Worm (Caenorhabditis elegans): Measurements from ENCODE around the gene skr-7.

Gene skr-7

DNA sequence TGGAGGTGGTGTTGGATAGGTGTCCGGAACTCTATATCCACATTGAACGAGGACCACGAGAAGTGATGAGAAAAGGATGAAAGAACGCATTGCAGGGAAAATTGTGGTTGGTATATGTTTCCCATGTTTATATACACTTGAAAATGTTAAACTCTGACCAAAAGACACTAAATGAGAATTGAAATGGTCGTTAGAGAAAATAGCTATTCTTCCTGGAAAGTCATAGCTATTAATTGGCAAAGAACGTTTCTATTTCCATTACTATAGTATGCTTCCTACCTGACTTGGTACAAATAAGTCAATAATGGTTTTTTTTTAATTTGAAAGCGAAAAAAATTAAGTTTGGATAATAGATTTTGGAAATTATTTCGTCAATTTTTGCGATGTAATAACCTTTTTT is 5.5 kb upstream of the skr-7 start, which contains the start of gene Y47D7A.18:
TSS of gene Y47D7A.18 (minus strand) at position 101 of the 400 bp plus-strand sequence.
- TF ChIP-seq ref-1 (GFP tag; conservative IDR thresholded peaks at IDR 0.05) (no peak), klf-2 (GFP tag; conservative IDR thresholded peaks at IDR 0.05) (no peak), tab-1 (GFP tag; IDR thresholded peaks at IDR 0.05) (no peak), flt-1 (GFP tag; IDR thresholded peaks at IDR 0.05) (no peak), med-1 (GFP tag; optimal IDR thresholded peaks at IDR 0.05; ENCODE audit: insufficient read depth) (no peak), ztf-23 (GFP tag; IDR thresholded peaks at IDR 0.05) (no peak), cog-1 (tag; optimal IDR thresholded peaks at IDR 0.05) (no peak), T22C8.4 (GFP tag; IDR thresholded peaks at IDR 0.05) (no peak), ztf-29 (GFP tag; IDR thresholded peaks at IDR 0.05) (no peak)

DNA sequence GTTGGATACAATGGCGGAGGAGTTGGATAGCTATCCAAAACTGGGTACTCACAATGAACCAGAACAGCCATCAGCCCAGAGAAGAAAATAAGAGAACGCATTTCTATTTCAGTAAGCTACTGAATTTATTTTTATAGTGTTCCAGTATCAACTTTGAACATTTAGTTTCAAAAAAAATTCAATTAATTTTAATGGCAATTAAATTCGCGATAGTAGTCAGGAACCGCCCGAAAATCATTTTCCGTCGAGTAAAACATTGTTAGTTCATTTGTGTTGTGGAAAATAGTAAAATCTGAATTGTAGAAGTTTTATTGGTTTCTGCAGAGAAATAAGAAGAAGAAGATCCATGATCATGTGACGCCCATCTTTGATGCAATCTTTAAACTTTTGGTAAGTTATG is 4.1 kb upstream of the skr-7 start, which contains the start of gene Y47D7A.6:
TSS of gene Y47D7A.6 (minus strand) at position 101 of the 400 bp plus-strand sequence.
- TF ChIP-seq ref-1 (GFP tag; conservative IDR thresholded peaks at IDR 0.05) (no peak), ztf-23 (GFP tag; IDR thresholded peaks at IDR 0.05) (no peak), tab-1 (GFP tag; IDR thresholded peaks at IDR 0.05) (no peak), med-1 (GFP tag; optimal IDR thresholded peaks at IDR 0.05; ENCODE audit: insufficient read depth) (no peak), T22C8.4 (GFP tag; IDR thresholded peaks at IDR 0.05) (no peak), klf-2 (GFP tag; conservative IDR thresholded peaks at IDR 0.05) (no peak), ztf-29 (GFP tag; IDR thresholded peaks at IDR 0.05) (no peak), flt-1 (GFP tag; IDR thresholded peaks at IDR 0.05) (no peak), cog-1 (tag; optimal IDR thresholded peaks at IDR 0.05) (no peak)

DNA sequence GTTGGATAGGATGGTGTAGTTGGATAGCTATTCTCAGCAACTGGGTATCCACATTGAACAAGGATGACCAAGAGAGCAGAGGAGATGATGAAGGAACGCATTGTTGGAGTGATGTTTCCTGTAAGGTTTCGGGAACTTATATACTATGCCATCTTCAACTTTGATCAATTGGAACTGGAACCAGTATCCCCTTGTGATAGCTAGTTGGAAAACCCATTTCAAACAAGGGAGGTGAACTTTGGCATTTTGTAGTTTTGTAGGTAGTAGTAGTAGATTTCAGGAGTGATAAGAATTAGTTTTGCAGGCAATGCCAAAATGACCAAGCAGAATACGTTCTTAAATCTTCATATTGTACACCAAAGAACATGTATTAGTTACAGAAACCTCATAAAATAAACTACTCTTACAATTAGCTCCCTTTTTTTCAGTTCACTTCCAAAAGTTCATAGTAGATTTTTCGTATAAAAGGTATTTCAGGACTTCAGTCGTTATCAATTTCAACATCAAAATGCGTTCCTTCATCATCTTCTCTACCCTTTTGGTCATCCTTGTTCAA is 2.4 kb upstream of the skr-7 start, which contains the start of the genes Y47D7A.7 and Y47D7A.2:
TSS of gene Y47D7A.7 (minus strand) at position 101 of the 556 bp plus-strand sequence.
TSS of gene Y47D7A.2 (plus strand) at position 506 of the 556 bp plus-strand sequence.
- TF ChIP-seq klf-2 (GFP tag; conservative IDR thresholded peaks at IDR 0.05) (no peak), T22C8.4 (GFP tag; IDR thresholded peaks at IDR 0.05) (no peak), ztf-29 (GFP tag; IDR thresholded peaks at IDR 0.05) (no peak), cog-1 (tag; optimal IDR thresholded peaks at IDR 0.05) (no peak), flt-1 (GFP tag; IDR thresholded peaks at IDR 0.05) (no peak), med-1 (GFP tag; optimal IDR thresholded peaks at IDR 0.05; ENCODE audit: insufficient read depth) (no peak)

DNA sequence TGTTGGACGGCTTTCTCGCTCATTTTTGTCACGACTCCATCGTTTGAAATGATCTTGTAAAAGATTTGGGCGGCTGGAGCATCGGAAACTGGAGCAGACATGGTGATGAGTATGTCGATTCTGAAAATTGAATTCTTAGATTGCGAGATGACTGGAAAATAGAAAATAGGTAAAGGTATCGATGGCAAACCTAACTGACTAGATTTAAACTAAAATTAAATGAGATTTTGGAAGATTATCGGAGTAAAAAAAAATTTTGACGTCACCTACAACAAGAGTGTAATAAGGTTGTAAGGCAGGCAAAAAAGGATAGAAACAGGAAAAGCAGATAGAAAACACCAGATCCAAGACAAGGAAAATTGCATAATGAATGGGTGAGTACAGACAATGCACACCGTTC is 752 bp upstream of the skr-7 start, which contains the start of gene skr-14:
TSS of gene skr-14 (minus strand) at position 101 of the 400 bp plus-strand sequence.
- TF ChIP-seq flt-1 (GFP tag; IDR thresholded peaks at IDR 0.05) = no peak
- no peak for TF ChIP-seq tab-1 (GFP tag; IDR thresholded peaks at IDR 0.05)
- TF ChIP-seq T22C8.4 (GFP tag; IDR thresholded peaks at IDR 0.05) = no peak
- no peak for TF ChIP-seq klf-2 (GFP tag; conservative IDR thresholded peaks at IDR 0.05)
- TF ChIP-seq ref-1 (GFP tag; conservative IDR thresholded peaks at IDR 0.05) = no peak
- no peak for TF ChIP-seq med-1 (GFP tag; optimal IDR thresholded peaks at IDR 0.05; ENCODE audit: insufficient read depth)
- no peak for TF ChIP-seq ztf-23 (GFP tag; IDR thresholded peaks at IDR 0.05)
- no peak for TF ChIP-seq cog-1 (tag; optimal IDR thresholded peaks at IDR 0.05)
- no peak for TF ChIP-seq ztf-29 (GFP tag; IDR thresholded peaks at IDR 0.05)

DNA sequence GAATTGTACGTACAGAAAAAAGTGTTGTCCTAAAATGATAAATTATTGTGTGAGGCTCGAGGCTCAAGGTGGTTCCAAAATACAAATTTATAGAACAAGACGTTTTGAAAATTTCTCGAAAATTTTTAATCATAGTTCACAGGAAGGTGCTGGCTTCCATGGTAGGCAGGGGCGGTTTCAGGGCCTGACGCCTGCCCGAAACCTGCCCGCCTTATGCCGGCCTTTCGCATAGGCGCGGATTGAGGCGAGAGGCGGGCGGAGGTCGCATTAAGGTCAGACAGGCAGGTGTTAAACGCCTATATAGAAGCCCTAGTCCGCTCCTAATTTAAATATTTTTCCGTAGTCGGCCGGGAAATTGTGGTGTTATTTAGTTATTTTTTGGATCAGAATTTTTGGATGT is 860 bp downstream of the skr-7 start:
- TF ChIP-seq tab-1 (GFP tag; IDR thresholded peaks at IDR 0.05) (no peak), ztf-29 (GFP tag; IDR thresholded peaks at IDR 0.05) (no peak), ztf-23 (GFP tag; IDR thresholded peaks at IDR 0.05) (no peak), T22C8.4 (GFP tag; IDR thresholded peaks at IDR 0.05) (no peak), cog-1 (tag; optimal IDR thresholded peaks at IDR 0.05) (no peak), flt-1 (GFP tag; IDR thresholded peaks at IDR 0.05) (no peak)

DNA sequence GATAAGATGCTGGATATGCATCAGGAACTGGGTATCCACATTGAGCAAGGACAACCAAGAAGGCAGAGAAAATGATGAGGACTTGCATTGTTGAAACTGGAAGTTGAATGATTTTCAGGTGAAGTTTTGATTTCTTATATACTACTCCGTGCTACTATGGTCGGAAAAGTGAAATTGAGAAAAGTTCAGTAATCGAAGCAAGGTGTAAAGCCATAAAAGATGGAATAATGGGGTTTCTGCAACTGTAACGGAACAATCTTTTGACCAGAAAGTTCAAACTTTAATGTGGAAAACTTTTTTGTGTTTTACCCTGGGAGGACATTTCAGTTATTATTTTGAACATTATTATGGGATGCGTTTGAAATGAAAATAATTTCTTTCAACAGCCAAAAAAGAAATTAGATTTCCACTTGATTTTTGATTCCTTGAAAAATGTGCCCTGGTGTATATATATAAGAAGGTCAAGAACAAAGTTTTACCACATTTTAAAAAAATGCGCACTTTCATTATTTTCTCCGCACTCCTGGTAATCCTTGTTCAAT is 1.7 kb downstream of the skr-7 start, which contains the start of the genes Y47D7A.9 and Y47D7A.19:
TSS of gene Y47D7A.9 (minus strand) at position 101 of the 542 bp plus-strand sequence.
TSS of gene Y47D7A.19 (plus strand) at position 492 of the 542 bp plus-strand sequence.
- TF ChIP-seq med-1 (GFP tag; optimal IDR thresholded peaks at IDR 0.05; ENCODE audit: insufficient read depth) (no peak), flt-1 (GFP tag; IDR thresholded peaks at IDR 0.05) (no peak), ztf-29 (GFP tag; IDR thresholded peaks at IDR 0.05) (no peak), tab-1 (GFP tag; IDR thresholded peaks at IDR 0.05) (no peak), T22C8.4 (GFP tag; IDR thresholded peaks at IDR 0.05) (no peak), ref-1 (GFP tag; conservative IDR thresholded peaks at IDR 0.05) (no peak), ztf-23 (GFP tag; IDR thresholded peaks at IDR 0.05) (no peak), klf-2 (GFP tag; conservative IDR thresholded peaks at IDR 0.05) (no peak), cog-1 (tag; optimal IDR thresholded peaks at IDR 0.05) (no peak)

DNA sequence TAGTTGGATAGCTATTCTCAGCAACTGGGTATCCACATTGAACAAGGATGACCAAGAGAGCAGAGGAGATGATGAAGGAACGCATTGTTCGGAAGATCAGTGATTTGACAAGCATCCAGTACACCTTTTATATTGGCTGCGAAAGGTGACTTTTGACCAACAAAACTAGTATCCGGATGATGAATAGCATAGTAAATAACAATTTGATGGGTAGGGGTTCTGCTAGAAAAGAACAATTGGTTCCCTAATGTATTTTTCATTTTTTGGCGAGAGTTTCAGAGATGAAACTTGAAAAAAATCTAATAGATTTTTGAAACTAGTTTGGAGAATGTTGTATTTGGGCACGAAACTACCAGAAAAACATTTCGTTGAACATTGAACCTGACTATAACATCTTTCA is 6.0 kb downstream of the skr-7 start, which contains the start of gene Y47D7A.11:
TSS of gene Y47D7A.11 (minus strand) at position 101 of the 400 bp plus-strand sequence.
- TF ChIP-seq ztf-29 (GFP tag; IDR thresholded peaks at IDR 0.05) (no peak), flt-1 (GFP tag; IDR thresholded peaks at IDR 0.05) (no peak), cog-1 (tag; optimal IDR thresholded peaks at IDR 0.05) (no peak), tab-1 (GFP tag; IDR thresholded peaks at IDR 0.05) (no peak), med-1 (GFP tag; optimal IDR thresholded peaks at IDR 0.05; ENCODE audit: insufficient read depth) (no peak), klf-2 (GFP tag; conservative IDR thresholded peaks at IDR 0.05) (no peak), ref-1 (GFP tag; conservative IDR thresholded peaks at IDR 0.05) (no peak), T22C8.4 (GFP tag; IDR thresholded peaks at IDR 0.05) (no peak), ztf-23 (GFP tag; IDR thresholded peaks at IDR 0.05) (no peak)

DNA sequence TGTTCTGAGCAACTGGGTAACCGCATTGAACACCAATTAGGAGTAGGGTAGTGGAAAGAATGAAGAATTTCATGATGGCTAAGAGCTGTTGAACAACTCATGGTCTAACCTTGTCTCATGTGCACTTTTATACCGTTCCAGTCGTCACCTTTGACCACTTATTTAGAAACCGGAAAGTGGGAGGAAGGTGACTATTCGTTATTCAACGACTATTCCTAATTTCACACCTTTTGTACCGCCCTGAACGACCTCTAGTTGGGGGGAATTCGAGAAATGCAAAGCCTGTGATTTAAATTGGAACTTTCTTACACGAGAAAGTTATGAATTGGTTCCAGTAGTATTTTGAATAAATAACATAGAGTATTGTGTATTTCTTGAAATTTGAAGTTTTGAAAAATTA is 7.3 kb downstream of the skr-7 start, which contains the start of gene Y47D7A.12:
TSS of gene Y47D7A.12 (minus strand) at position 101 of the 400 bp plus-strand sequence.
- TF ChIP-seq ref-1 (GFP tag; conservative IDR thresholded peaks at IDR 0.05) (no peak), T22C8.4 (GFP tag; IDR thresholded peaks at IDR 0.05) (no peak), ztf-23 (GFP tag; IDR thresholded peaks at IDR 0.05) (no peak), tab-1 (GFP tag; IDR thresholded peaks at IDR 0.05) (no peak), cog-1 (tag; optimal IDR thresholded peaks at IDR 0.05) (no peak), med-1 (GFP tag; optimal IDR thresholded peaks at IDR 0.05; ENCODE audit: insufficient read depth) (no peak), ztf-29 (GFP tag; IDR thresholded peaks at IDR 0.05) (no peak), flt-1 (GFP tag; IDR thresholded peaks at IDR 0.05) (no peak), klf-2 (GFP tag; conservative IDR thresholded peaks at IDR 0.05) (no peak)

DNA sequence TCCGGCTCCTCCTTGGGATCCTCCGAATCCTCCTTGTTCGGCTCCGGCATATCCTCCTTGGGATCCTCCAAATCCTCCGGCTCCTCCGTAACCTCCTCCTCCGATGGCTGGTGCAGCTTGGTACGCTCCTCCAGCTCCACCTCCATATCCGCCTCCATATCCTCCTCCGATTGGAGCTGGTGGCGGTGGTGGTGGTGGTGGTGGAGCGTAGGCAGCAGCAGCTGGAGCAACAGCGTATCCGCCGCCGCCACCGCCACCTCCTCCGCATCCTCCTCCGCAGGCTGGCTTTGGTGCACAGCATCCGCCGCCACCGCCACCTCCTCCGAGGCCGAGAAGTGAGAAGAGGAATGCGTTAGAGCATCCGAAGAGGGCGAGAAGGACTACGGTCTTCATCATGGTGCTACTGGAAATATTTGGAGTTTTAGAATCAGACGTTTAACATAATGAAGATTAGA is 10.6 kb downstream of the skr-7 start, which contains the start of gene Y47D7A.15:
TSS of gene Y47D7A.15 (minus strand) at position 405 of the 455 bp plus-strand sequence.
- TF ChIP-seq ztf-23 (GFP tag; IDR thresholded peaks at IDR 0.05) (no peak), flt-1 (GFP tag; IDR thresholded peaks at IDR 0.05) (0 out of 2 replicates have a peak, but pooled peaks have one; percentile 39)

Data from whole organism, midembryonic.